Worm (Caenorhabditis elegans) whole organism, L4 larva: Measurements from ENCODE around the gene K10C2.2.

Source experiments
- D1046.2 ChIP-seq: fragments of 200-800 bp; sonication (Bioruptor generic); IDR thresholded peaks from 2 replicates; pipeline ENCODE4 v1.3.6; 2022; ENCODE audit warnings: missing genetic modification characterization, missing compliant biosample characterization
- F37D6.2 ChIP-seq: sonication (generic microtip); optimal IDR thresholded peaks from 2 replicates; lab custom pipeline; 2016; ENCODE audit warnings: mild to moderate bottlenecking, missing genetic modification characterization, missing compliant biosample characterization
- hlh-30 ChIP-seq: sonication (generic microtip); optimal IDR thresholded peaks from 2 replicates; lab custom pipeline; 2017; ENCODE audit warnings: antibody characterized with exemption, mild to moderate bottlenecking, missing genetic modification characterization, missing compliant biosample characterization; ENCODE audit not compliant: insufficient read depth
- nhr-11 ChIP-seq: fragments of 150-350 bp; optimal IDR thresholded peaks from 2 replicates; lab custom pipeline; 2014; ENCODE audit warnings: missing biosample characterization, missing genetic modification characterization
- unc-130 ChIP-seq: sonication (generic microtip); optimal IDR thresholded peaks from 2 replicates; lab custom pipeline; 2016; ENCODE audit warnings: missing genetic modification reagents, missing genetic modification characterization, missing compliant biosample characterization
- ztf-11 ChIP-seq: fragments of 150-350 bp; optimal IDR thresholded peaks from 2 replicates; lab custom pipeline; 2014; ENCODE audit warnings: missing biosample characterization, missing genetic modification characterization

DNA sequence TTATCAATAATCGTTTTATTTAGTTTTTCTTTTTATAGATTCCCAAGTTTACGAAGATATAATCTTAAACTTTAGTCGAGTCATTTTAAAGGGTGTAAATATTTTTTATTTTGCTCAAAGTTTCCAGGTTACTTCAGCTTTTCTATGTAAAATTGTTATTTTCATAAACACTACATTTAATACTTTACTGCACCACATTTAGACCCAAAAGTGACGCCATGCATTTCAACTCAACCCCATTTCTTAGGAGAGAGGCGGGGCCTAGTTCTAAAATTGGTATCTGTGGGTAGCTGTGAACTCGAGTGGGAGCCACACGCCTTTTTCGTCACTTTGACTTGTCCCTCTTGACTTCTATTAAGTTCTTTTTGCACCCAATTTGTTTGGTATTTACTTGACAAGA is 21.0 kb downstream of the K10C2.2 start, which contains the start of gene T22E5.1:
- TF ChIP-seq F37D6.2 (no peak), nhr-11 (tag; lab: Kevin White, UChicago) (no peak), unc-130 (GFP tag; lab: Kevin White, UChicago) (no peak), ztf-11 (no peak), hlh-30 (tag; lab: Kevin White, UChicago) (no peak), D1046.2 (GFP tag; lab: Robert Waterston, UW) (no peak)
